Worm (Caenorhabditis elegans): ENCODE measurements around the gene srbc-54.

DNA sequence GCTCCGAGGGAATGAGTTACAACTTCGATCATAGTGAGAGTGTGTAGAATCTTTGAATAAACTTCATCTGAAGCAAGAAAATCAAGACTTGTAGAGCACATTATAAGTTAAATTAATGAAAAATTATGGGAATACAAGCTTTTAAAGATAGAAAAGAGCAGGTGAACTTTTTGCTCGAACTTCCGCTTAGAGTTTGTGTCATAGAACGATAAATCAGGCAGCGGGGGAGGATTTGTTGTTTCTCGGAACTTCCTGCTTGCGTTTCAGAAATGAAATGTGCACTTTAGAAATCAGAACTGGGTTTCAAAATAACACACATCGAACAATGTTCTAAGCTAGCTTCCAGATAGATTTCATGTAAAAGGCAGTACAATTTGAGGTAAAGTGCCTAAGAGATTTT, 7.6 kb upstream of the srbc-54 start, which contains the start of gene srh-149:
- TF ChIP-seq him-1 (tag; optimal IDR thresholded peaks at IDR 0.05) (no peak), dao-5 (tag; optimal IDR thresholded peaks at IDR 0.05) (no peak)
